Worm (Caenorhabditis elegans): ENCODE results near the gene T22G5.3.

T22G5.3 gene

ce11 chrV:13858906-13859305 lies 21.8 kb upstream of the T22G5.3 start, which contains the start of gene srx-135:
Gene srx-135 (plus strand): TSS chrV:13859206.
- no peak for TF ChIP-seq sma-3 (GFP tag; optimal IDR thresholded peaks at IDR 0.05)
- TF ChIP-seq sma-9 (GFP tag; optimal IDR thresholded peaks at IDR 0.05), result no peak
- no peak for TF ChIP-seq sma-9 (tag; optimal IDR thresholded peaks at IDR 0.05)
- TF ChIP-seq lin-39 (tag; optimal IDR thresholded peaks at IDR 0.05), result no peak
- no peak for TF ChIP-seq peb-1 (tag; optimal IDR thresholded peaks at IDR 0.05)
- no peak for TF ChIP-seq mab-5 (tag; optimal IDR thresholded peaks at IDR 0.05)
- TF ChIP-seq zag-1 (tag; optimal IDR thresholded peaks at IDR 0.05), result no peak
- no peak for TF ChIP-seq nhr-11 (tag; optimal IDR thresholded peaks at IDR 0.05)
- no peak for TF ChIP-seq dmd-4 (tag; optimal IDR thresholded peaks at IDR 0.05)
- no peak for TF ChIP-seq ztf-11 (tag; optimal IDR thresholded peaks at IDR 0.05)
- no peak for TF ChIP-seq egl-27 (tag; optimal IDR thresholded peaks at IDR 0.05)
- TF ChIP-seq nhr-25 (tag; optimal IDR thresholded peaks at IDR 0.05), result no peak
- TF ChIP-seq aly-2 (tag; optimal IDR thresholded peaks at IDR 0.05), result no peak
- no peak for TF ChIP-seq F13H6.1 (tag; optimal IDR thresholded peaks at IDR 0.05)
- no peak for TF ChIP-seq nhr-10 (tag; optimal IDR thresholded peaks at IDR 0.05)
- no peak for TF ChIP-seq ZK546.5 (tag; optimal IDR thresholded peaks at IDR 0.05)
- no peak for TF ChIP-seq mbf-1 (tag; optimal IDR thresholded peaks at IDR 0.05)
- TF ChIP-seq nhr-77 (tag; optimal IDR thresholded peaks at IDR 0.05), result no peak
- no peak for TF ChIP-seq Y55F3AM.14 (GFP tag; optimal IDR thresholded peaks at IDR 0.05)
- TF ChIP-seq blmp-1 (tag; optimal IDR thresholded peaks at IDR 0.05; ENCODE audit: insufficient read depth), result no peak
- TF ChIP-seq ceh-16 (tag; optimal IDR thresholded peaks at IDR 0.05), result no peak

- TF ChIP-seq unc-55 (GFP tag; optimal IDR thresholded peaks at IDR 0.05) (no peak), lin-11 (tag; optimal IDR thresholded peaks at IDR 0.05) (no peak), egl-27 (tag; optimal IDR thresholded peaks at IDR 0.05) (no peak), skn-1 (tag; optimal IDR thresholded peaks at IDR 0.05) (no peak), nhr-23 (tag; optimal IDR thresholded peaks at IDR 0.05) (no peak), ztf-1 (GFP tag; conservative IDR thresholded peaks at IDR 0.05) (no peak), elt-3 (tag; optimal IDR thresholded peaks at IDR 0.05) (no peak)
Observed at ce11 chrV:13862505-13862904, 18.2 kb upstream of the T22G5.3 start, which contains the start of gene srx-137. Gene srx-137 (plus strand): TSS chrV:13862805.

- TF ChIP-seq fos-1 (tag; optimal IDR thresholded peaks at IDR 0.05), result no peak
- no peak for TF ChIP-seq nhr-23 (tag; optimal IDR thresholded peaks at IDR 0.05)
- TF ChIP-seq C34F6.9 (tag; optimal IDR thresholded peaks at IDR 0.05), result no peak
- TF ChIP-seq ama-1 (optimal IDR thresholded peaks at IDR 0.05), result no peak
- TF ChIP-seq ztf-4 (tag; optimal IDR thresholded peaks at IDR 0.05), result no peak
- no peak for TF ChIP-seq R02D3.7 (tag; optimal IDR thresholded peaks at IDR 0.05)
- TF ChIP-seq nhr-10 (tag; optimal IDR thresholded peaks at IDR 0.05), result no peak
- TF ChIP-seq Y55F3AM.14 (GFP tag; optimal IDR thresholded peaks at IDR 0.05), result no peak
- TF ChIP-seq lin-39 (tag; optimal IDR thresholded peaks at IDR 0.05), result no peak
- no peak for TF ChIP-seq nhr-129 (tag; optimal IDR thresholded peaks at IDR 0.05)
- TF ChIP-seq sma-9 (GFP tag; optimal IDR thresholded peaks at IDR 0.05), result no peak
- TF ChIP-seq sma-9 (tag; optimal IDR thresholded peaks at IDR 0.05), result no peak
Observed at ce11 chrV:13863700-13864099, 17.0 kb upstream of the T22G5.3 start.

- TF ChIP-seq sma-3 (GFP tag; optimal IDR thresholded peaks at IDR 0.05) (no peak), sma-9 (GFP tag; optimal IDR thresholded peaks at IDR 0.05) (peak; percentile 69), sma-9 (tag; optimal IDR thresholded peaks at IDR 0.05) (no peak), ztf-11 (tag; optimal IDR thresholded peaks at IDR 0.05) (no peak), mab-5 (tag; optimal IDR thresholded peaks at IDR 0.05) (no peak), lin-39 (tag; optimal IDR thresholded peaks at IDR 0.05) (no peak), ceh-82 (tag; optimal IDR thresholded peaks at IDR 0.05) (no peak), gmeb-1 (tag; optimal IDR thresholded peaks at IDR 0.05) (no peak), nhr-129 (tag; optimal IDR thresholded peaks at IDR 0.05) (no peak), dmd-4 (tag; optimal IDR thresholded peaks at IDR 0.05) (no peak), elt-1 (tag; optimal IDR thresholded peaks at IDR 0.05) (peak; percentile 87), blmp-1 (tag; optimal IDR thresholded peaks at IDR 0.05; ENCODE audit: insufficient read depth) (no peak), lin-13 (GFP tag; optimal IDR thresholded peaks at IDR 0.05) (no peak), alr-1 (tag; optimal IDR thresholded peaks at IDR 0.05) (no peak), nhr-21 (tag; optimal IDR thresholded peaks at IDR 0.05) (no peak), nhr-25 (tag; optimal IDR thresholded peaks at IDR 0.05) (no peak), C34F6.9 (tag; optimal IDR thresholded peaks at IDR 0.05) (no peak), nhr-12 (tag; optimal IDR thresholded peaks at IDR 0.05) (no peak), nhr-77 (tag; optimal IDR thresholded peaks at IDR 0.05) (no peak), unc-39 (tag; optimal IDR thresholded peaks at IDR 0.05) (no peak), sem-4 (tag; optimal IDR thresholded peaks at IDR 0.05) (no peak), nhr-23 (tag; optimal IDR thresholded peaks at IDR 0.05) (peak; percentile 52), aly-2 (tag; optimal IDR thresholded peaks at IDR 0.05) (no peak), ceh-16 (tag; optimal IDR thresholded peaks at IDR 0.05) (peak; percentile 62), lin-11 (tag; optimal IDR thresholded peaks at IDR 0.05) (no peak), ama-1 (optimal IDR thresholded peaks at IDR 0.05) (no peak), ZK546.5 (tag; optimal IDR thresholded peaks at IDR 0.05) (no peak), ztf-4 (tag; optimal IDR thresholded peaks at IDR 0.05) (no peak), elt-3 (tag; optimal IDR thresholded peaks at IDR 0.05) (no peak), ztf-1 (GFP tag; conservative IDR thresholded peaks at IDR 0.05) (no peak)
Observed at ce11 chrV:13866353-13866752, 14.4 kb upstream of the T22G5.3 start, which contains the start of gene nhr-175. Gene nhr-175 (plus strand): TSS chrV:13866691.
